Fruit fly (Drosophila melanogaster): ENCODE measurements around the gene jvl.
A peak's percentile ranks its signal among the peaks of the same experiment; 100 is the strongest.

The jvl gene

dm6 chr3R:14723671-14724500 is 17.5 kb upstream of the jvl start, which contains the start of gene kibra (continued):
- no peak for TF ChIP-seq ap (GFP tag; IDR thresholded peaks at IDR 0.05)
- TF ChIP-seq prd (optimal IDR thresholded peaks at IDR 0.05), result no peak
- no peak for TF ChIP-seq prd (GFP tag; IDR thresholded peaks at IDR 0.05)
- TF ChIP-seq CG1792 (GFP tag; optimal IDR thresholded peaks at IDR 0.05), result peak; percentile 81
- peak; percentile 45 to 79 for TF ChIP-seq chif (GFP tag; optimal IDR thresholded peaks at IDR 0.05)
- TF ChIP-seq al (GFP tag; IDR thresholded peaks at IDR 0.05), result no peak
- peak; percentile 28 for TF ChIP-seq MTF-1 (GFP tag; optimal IDR thresholded peaks at IDR 0.05; ENCODE audit: borderline replicate concordance)
- TF ChIP-seq Atf6 (GFP tag; IDR thresholded peaks at IDR 0.05), result no peak
- peak; percentile 100 for TF ChIP-seq BEAF-32 (GFP tag; optimal IDR thresholded peaks at IDR 0.05)
- TF ChIP-seq HmgD (GFP tag; optimal IDR thresholded peaks at IDR 0.05), result peak; percentile 95
- TF ChIP-seq Six4 (GFP tag; optimal IDR thresholded peaks at IDR 0.05), result peak; percentile 61
- TF ChIP-seq ERR (GFP tag; optimal IDR thresholded peaks at IDR 0.05), result peak; percentile 72
- TF ChIP-seq CG30431 (GFP tag; optimal IDR thresholded peaks at IDR 0.05), result no peak
- peak; percentile 81 for TF ChIP-seq lilli (GFP tag; optimal IDR thresholded peaks at IDR 0.05)
- no peak for TF ChIP-seq CG13287 (GFP tag; IDR thresholded peaks at IDR 0.05; ENCODE audit: partially characterized antibody)
- TF ChIP-seq Hmr (GFP tag; optimal IDR thresholded peaks at IDR 0.05), result peak; percentile 74
- peak; percentile 78 for TF ChIP-seq CG17186 (GFP tag; optimal IDR thresholded peaks at IDR 0.05)
- TF ChIP-seq hb (GFP tag; IDR thresholded peaks at IDR 0.05; ENCODE audit: partially characterized antibody), result no peak
- TF ChIP-seq CG4707 (GFP tag; optimal IDR thresholded peaks at IDR 0.05), result no peak
- no peak for TF ChIP-seq otp (GFP tag; IDR thresholded peaks at IDR 0.05)
- TF ChIP-seq dan (GFP tag; IDR thresholded peaks at IDR 0.05), result no peak
- peak; percentile 11 for TF ChIP-seq zf30C (GFP tag; optimal IDR thresholded peaks at IDR 0.05)
- peak; percentile 60 for TF ChIP-seq NK7.1 (GFP tag; optimal IDR thresholded peaks at IDR 0.05)
- peak; percentile 88 for TF ChIP-seq CG17802 (tag; optimal IDR thresholded peaks at IDR 0.05)
- TF ChIP-seq CG3995 (GFP tag; optimal IDR thresholded peaks at IDR 0.05), result peak; percentile 15
- peak; percentile 54 for TF ChIP-seq sug (tag; optimal IDR thresholded peaks at IDR 0.05)
- TF ChIP-seq abd-A (tag; optimal IDR thresholded peaks at IDR 0.05), result peak; percentile 55
- no peak for TF ChIP-seq CG3407 (GFP tag; optimal IDR thresholded peaks at IDR 0.05)
- no peak for TF ChIP-seq ab (GFP tag; optimal IDR thresholded peaks at IDR 0.05)
- TF ChIP-seq btn (GFP tag; optimal IDR thresholded peaks at IDR 0.05), result peak; percentile 23
- peak; percentile 62 for TF ChIP-seq Sox102F (GFP tag; optimal IDR thresholded peaks at IDR 0.05)
- peak; percentile 72 for TF ChIP-seq CG9727 (GFP tag; optimal IDR thresholded peaks at IDR 0.05)
- peak; percentile 32 for TF ChIP-seq CG12942 (GFP tag; optimal IDR thresholded peaks at IDR 0.05)
- no peak for TF ChIP-seq dysf (GFP tag; IDR thresholded peaks at IDR 0.05)
- TF ChIP-seq CG12744 (GFP tag; optimal IDR thresholded peaks at IDR 0.05), result no peak
- no peak for TF ChIP-seq gce (GFP tag; IDR thresholded peaks at IDR 0.05)
- TF ChIP-seq ac (GFP tag; optimal IDR thresholded peaks at IDR 0.05), result no peak
- TF ChIP-seq peb (GFP tag; IDR thresholded peaks at IDR 0.05), result no peak
- no peak for TF ChIP-seq CG10366 (GFP tag; IDR thresholded peaks at IDR 0.05)
- TF ChIP-seq Dip3 (GFP tag; optimal IDR thresholded peaks at IDR 0.05), result peak; percentile 67
- TF ChIP-seq Mrtf (GFP tag; IDR thresholded peaks at IDR 0.05), result no peak
- TF ChIP-seq tup (GFP tag; optimal IDR thresholded peaks at IDR 0.05), result no peak
- TF ChIP-seq E2f1 (GFP tag; IDR thresholded peaks at IDR 0.05), result no peak
- no peak for TF ChIP-seq CG14667 (GFP tag; IDR thresholded peaks at IDR 0.05)
- no peak for TF ChIP-seq h (optimal IDR thresholded peaks at IDR 0.05)
- TF ChIP-seq CG6791 (GFP tag; IDR thresholded peaks at IDR 0.05; ENCODE audit: partially characterized antibody), result no peak
- peak; percentile 75 for TF ChIP-seq CG30403 (GFP tag; optimal IDR thresholded peaks at IDR 0.05)
- no peak for TF ChIP-seq CG31365 (tag; optimal IDR thresholded peaks at IDR 0.05)
- no peak for TF ChIP-seq z (GFP tag; IDR thresholded peaks at IDR 0.05)
- TF ChIP-seq MBD-R2 (GFP tag; IDR thresholded peaks at IDR 0.05), result no peak
- TF ChIP-seq vfl (GFP tag; optimal IDR thresholded peaks at IDR 0.05), result peak; percentile 78

Measured in whole organism, embryonic.